Fruit fly (Drosophila melanogaster): Measurements from ENCODE around the gene Sf3a1.
"Not testable (repeated sequence)": the region's sequence is repeated elsewhere in the genome, so short reads cannot be mapped to it uniquely, and the experiment has no call there.

Gene Sf3a1

DNA sequence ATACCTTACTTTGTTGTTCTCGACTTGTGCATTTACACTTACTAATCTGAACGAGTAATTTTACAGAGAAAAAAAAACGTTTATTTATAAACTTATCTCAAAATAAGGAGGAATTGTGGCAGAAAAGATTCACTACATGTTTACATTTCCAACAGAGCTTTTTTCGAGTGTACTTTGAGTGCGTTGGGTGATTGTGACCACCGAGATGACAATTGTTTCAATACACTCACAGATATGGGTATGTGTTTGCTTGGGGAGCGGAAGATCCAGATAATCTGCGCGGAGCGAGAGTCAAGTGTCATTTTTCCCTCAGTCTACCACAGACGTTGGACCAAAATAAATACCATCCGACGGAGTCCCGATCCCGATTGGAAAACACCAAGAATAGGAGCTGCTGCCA lies 9.4 kb downstream of the Sf3a1 start, which contains the start of gene CG31274:
TSS of gene CG31274 (plus strand) at position 301 of the 400 bp plus-strand sequence.
- not testable (repeated sequence) for TF ChIP-seq CG34367 (tag; optimal IDR thresholded peaks at IDR 0.05); Pif1B (GFP tag; optimal IDR thresholded peaks at IDR 0.05); CG9948 (tag; optimal IDR thresholded peaks at IDR 0.05)

- TF ChIP-seq Pif1A (GFP tag; optimal IDR thresholded peaks at IDR 0.05), result peak; percentile 39
- TF ChIP-seq CG17806 (tag; optimal IDR thresholded peaks at IDR 0.05), result peak; percentile 18
- TF ChIP-seq CG8159 (tag; optimal IDR thresholded peaks at IDR 0.05), result peak; percentile 8
- no peak for TF ChIP-seq CG4496 (GFP tag; IDR thresholded peaks at IDR 0.05)
Observed at dm6 chr3R:16991781-16992180, 10.4 kb downstream of the Sf3a1 start, which contains the start of gene EMC2B. Gene EMC2B (minus strand): TSS chr3R:16991878.

- TF ChIP-seq CG34367 (tag; optimal IDR thresholded peaks at IDR 0.05); fd96Ca (GFP tag; IDR thresholded peaks at IDR 0.05); EcR (GFP tag; optimal IDR thresholded peaks at IDR 0.05): not testable (repeated sequence)
Observed at dm6 chr3R:16988514-16988913, 13.6 kb downstream of the Sf3a1 start, which contains the start of gene MESK4. Gene MESK4 (plus strand): TSS chr3R:16988814.

DNA sequence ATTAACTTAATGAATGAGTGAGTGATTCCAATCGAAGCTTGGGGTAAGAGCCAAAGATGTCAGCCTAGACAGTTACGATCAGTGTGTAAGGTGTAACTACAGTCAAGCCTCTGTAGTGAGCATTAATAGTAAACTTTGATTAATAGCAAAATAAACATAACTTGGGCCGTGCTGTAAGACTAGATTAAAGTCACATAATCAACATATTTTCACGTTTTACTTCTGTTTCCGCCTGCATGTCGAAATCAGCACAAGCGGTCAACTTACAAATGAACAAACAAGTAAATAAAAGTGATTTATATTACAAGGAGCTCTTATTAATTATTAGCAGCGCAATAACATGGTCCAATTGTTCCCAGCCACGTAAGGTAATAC lies 14.2 kb downstream of the Sf3a1 start:
- TF ChIP-seq CG4496 (GFP tag; IDR thresholded peaks at IDR 0.05), result no peak
- TF ChIP-seq CG17806 (tag; optimal IDR thresholded peaks at IDR 0.05), result no peak
- TF ChIP-seq CG8301 (tag; optimal IDR thresholded peaks at IDR 0.05), result no peak
- TF ChIP-seq fd96Ca (GFP tag; IDR thresholded peaks at IDR 0.05), result no peak
- no peak for TF ChIP-seq CG32121 (GFP tag; IDR thresholded peaks at IDR 0.05)
- no peak for TF ChIP-seq Pif1B (GFP tag; optimal IDR thresholded peaks at IDR 0.05)
- TF ChIP-seq CG13204 (GFP tag; optimal IDR thresholded peaks at IDR 0.05), result no peak
- TF ChIP-seq CG12605 (GFP tag; IDR thresholded peaks at IDR 0.05), result no peak
- TF ChIP-seq Snoo (tag; optimal IDR thresholded peaks at IDR 0.05), result no peak
- TF ChIP-seq EcR (GFP tag; optimal IDR thresholded peaks at IDR 0.05), result no peak
- TF ChIP-seq CG9948 (tag; optimal IDR thresholded peaks at IDR 0.05), result peak; percentile 14
- TF ChIP-seq CG10348 (GFP tag; IDR thresholded peaks at IDR 0.05), result no peak
- no peak for TF ChIP-seq D1 (tag; optimal IDR thresholded peaks at IDR 0.05)
- no peak for TF ChIP-seq Ets98B (GFP tag; IDR thresholded peaks at IDR 0.05)
- peak; percentile 7 for TF ChIP-seq CG14655 (GFP tag; optimal IDR thresholded peaks at IDR 0.05)

DNA sequence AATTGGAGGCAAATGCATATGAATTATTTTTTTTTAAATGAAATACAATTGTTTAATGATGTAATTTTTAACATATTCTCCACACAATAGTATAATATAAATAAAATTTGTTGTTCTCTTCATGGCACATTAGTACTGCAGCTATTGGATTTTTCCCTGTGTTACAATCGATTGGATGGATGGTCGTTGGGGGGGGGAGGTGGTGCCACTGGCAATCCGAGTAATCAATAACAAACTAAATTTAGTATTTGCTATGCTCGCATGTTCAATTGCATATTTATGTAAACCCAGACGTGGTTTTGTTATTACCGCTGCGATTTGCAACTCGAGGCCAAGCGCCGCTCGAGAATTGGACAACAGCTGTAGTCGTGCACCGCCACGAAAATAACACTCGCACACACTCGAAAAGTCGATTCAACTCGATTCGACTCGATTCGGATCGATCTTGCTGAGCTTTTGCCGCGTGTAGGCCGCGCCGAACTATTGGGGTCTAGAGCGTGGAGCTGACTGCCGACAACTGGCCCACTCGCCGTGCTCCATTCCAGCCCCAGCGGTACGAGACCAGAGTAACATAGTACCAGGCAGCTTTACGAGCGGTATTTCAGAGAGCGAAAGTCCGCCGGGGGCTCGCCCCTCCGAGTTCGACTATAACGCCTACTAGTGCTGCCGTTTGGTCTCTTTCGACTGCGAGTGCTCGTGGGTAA lies 14.8 kb downstream of the Sf3a1 start, which contains the start of gene CG18622:
TSS of gene CG18622 (minus strand) at position 513 of the 704 bp plus-strand sequence.
- peak; percentile 5 for TF ChIP-seq CG14655 (GFP tag; optimal IDR thresholded peaks at IDR 0.05)
- TF ChIP-seq CG13204 (GFP tag; optimal IDR thresholded peaks at IDR 0.05), result peak; percentile 87
- TF ChIP-seq Snoo (tag; optimal IDR thresholded peaks at IDR 0.05), result no peak
- TF ChIP-seq fd96Ca (GFP tag; IDR thresholded peaks at IDR 0.05), result 0 out of 3 replicates have a peak, but pooled peaks have one; percentile 18
- TF ChIP-seq CG10348 (GFP tag; IDR thresholded peaks at IDR 0.05), result 0 out of 2 replicates have a peak, but pooled peaks have one; percentile 12

dm6 chr3R:16986181-16987074 lies 15.7 kb downstream of the Sf3a1 start:
- peak; percentile 90 for TF ChIP-seq Snoo (tag; optimal IDR thresholded peaks at IDR 0.05)
- TF ChIP-seq fd96Ca (GFP tag; IDR thresholded peaks at IDR 0.05), result peak; percentile 98
- TF ChIP-seq CG32121 (GFP tag; IDR thresholded peaks at IDR 0.05), result peak; percentile 96
- TF ChIP-seq CG12605 (GFP tag; IDR thresholded peaks at IDR 0.05), result peak; percentile 93
- peak; percentile 98 for TF ChIP-seq CG4496 (GFP tag; IDR thresholded peaks at IDR 0.05)
- peak; percentile 82 for TF ChIP-seq CG9948 (tag; optimal IDR thresholded peaks at IDR 0.05)
- peak; percentile 89 for TF ChIP-seq CG15710 (tag; optimal IDR thresholded peaks at IDR 0.05)
- no peak for TF ChIP-seq D1 (tag; optimal IDR thresholded peaks at IDR 0.05)
- TF ChIP-seq Ets98B (GFP tag; IDR thresholded peaks at IDR 0.05), result peak; percentile 98
- TF ChIP-seq EcR (GFP tag; optimal IDR thresholded peaks at IDR 0.05), result peak; percentile 81
- TF ChIP-seq CG13204 (GFP tag; optimal IDR thresholded peaks at IDR 0.05), result peak; percentile 58
- TF ChIP-seq gl (tag; optimal IDR thresholded peaks at IDR 0.05), result peak; percentile 36
- TF ChIP-seq CG8159 (tag; optimal IDR thresholded peaks at IDR 0.05), result peak; percentile 82
- peak; percentile 89 for TF ChIP-seq rn (GFP tag; IDR thresholded peaks at IDR 0.05)
- peak; percentile 79 for TF ChIP-seq CG17806 (tag; optimal IDR thresholded peaks at IDR 0.05)
- TF ChIP-seq CG14655 (GFP tag; optimal IDR thresholded peaks at IDR 0.05), result peak; percentile 87
- TF ChIP-seq Pif1A (GFP tag; optimal IDR thresholded peaks at IDR 0.05), result peak; percentile 90
- TF ChIP-seq CG8301 (tag; optimal IDR thresholded peaks at IDR 0.05), result peak; percentile 84
- TF ChIP-seq Pif1B (GFP tag; optimal IDR thresholded peaks at IDR 0.05), result peak; percentile 88
- peak; percentile 97 for TF ChIP-seq CG10348 (GFP tag; IDR thresholded peaks at IDR 0.05)
- peak; percentile 77 for TF ChIP-seq CG34367 (tag; optimal IDR thresholded peaks at IDR 0.05)

Measured in whole organism, pupa.